Fruit fly (Drosophila melanogaster) whole organism, adult: ENCODE results near the gene Dab.

Experiments
- CG5204 ChIP-seq: fragments of 200-800 bp; sonication (Bioruptor generic); optimal IDR thresholded peaks from 2 replicates; lab custom pipeline; 2016; ENCODE audit warnings: missing biosample characterization, missing genetic modification characterization
- CG7045 ChIP-seq: fragments of 200-800 bp; sonication (Bioruptor generic); optimal IDR thresholded peaks from 2 replicates; lab custom pipeline; 2017; ENCODE audit warnings: missing biosample characterization, mild to moderate bottlenecking, missing genetic modification characterization
- Clk ChIP-seq: fragments of 200-800 bp; sonication (Bioruptor generic); optimal IDR thresholded peaks from 2 replicates; lab custom pipeline; 2017; ENCODE audit warnings: missing biosample characterization, missing genetic modification characterization
- bab1 ChIP-seq: fragments of 200-800 bp; sonication (Bioruptor generic); optimal IDR thresholded peaks from 3 replicates; lab custom pipeline; 2019; ENCODE audit warnings: missing biosample characterization, mild to moderate bottlenecking, missing genetic modification characterization, moderate library complexity
- cnc ChIP-seq, 2 experiments: fragments of >200 bp; optimal IDR thresholded peaks; 2 replicates each; lab custom pipeline; 2017
- kay ChIP-seq: fragments of 200-800 bp; sonication (Bioruptor generic); peaks from one replicate; lab custom pipeline; 2016; ENCODE audit warnings: missing biosample characterization, missing genetic modification characterization, borderline replicate concordance

dm6 chr3L:16704251-16704650 is 7.7 kb upstream of the Dab start:
- no peak for TF ChIP-seq cnc (optimal IDR thresholded peaks at IDR 0.05; lab: Kevin White, UChicago)
- no peak for TF ChIP-seq Clk (GFP tag; lab: Kevin White, UChicago)
- no peak for TF ChIP-seq bab1
- TF ChIP-seq CG5204 (GFP tag; lab: Kevin White, UChicago): no peak
- no peak for TF ChIP-seq kay (GFP tag; lab: Kevin White, UChicago)
- TF ChIP-seq CG7045 (GFP tag; lab: Kevin White, UChicago): no peak
